Worm (Caenorhabditis elegans): ENCODE results near the gene cyp-33C12.

The cyp-33C12 gene

DNA sequence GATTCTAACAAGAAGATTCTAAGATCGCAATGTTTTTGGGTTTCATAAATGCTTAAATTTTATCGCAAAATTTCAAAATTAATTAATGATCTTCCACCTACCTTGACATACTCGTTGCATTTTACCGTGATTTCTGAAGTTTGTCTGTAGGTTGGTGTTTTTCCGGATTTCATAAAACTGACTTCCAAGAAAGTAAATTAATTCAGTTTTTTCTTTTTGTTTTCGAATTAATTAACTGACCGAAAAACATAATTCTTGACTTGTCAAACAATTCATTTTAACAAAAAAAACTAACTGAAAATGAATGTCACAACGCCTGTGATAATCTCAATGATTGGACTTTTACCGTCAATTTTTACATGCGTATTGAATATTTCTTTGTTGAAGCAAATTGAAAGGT, 22.5 kb downstream of the cyp-33C12 start, which contains the start of gene srbc-16:
Gene srbc-16 (plus strand): TSS at position 301 of the 400 bp plus-strand sequence.
- no peak for TF ChIP-seq nhr-21 (tag; optimal IDR thresholded peaks at IDR 0.05)
- TF ChIP-seq sma-9 (GFP tag; optimal IDR thresholded peaks at IDR 0.05), result no peak
- no peak for TF ChIP-seq sma-9 (tag; optimal IDR thresholded peaks at IDR 0.05)
- TF ChIP-seq dmd-4 (tag; optimal IDR thresholded peaks at IDR 0.05), result no peak
- TF ChIP-seq unc-39 (tag; optimal IDR thresholded peaks at IDR 0.05), result no peak
- TF ChIP-seq F13H6.1 (tag; optimal IDR thresholded peaks at IDR 0.05), result no peak
- no peak for TF ChIP-seq gmeb-1 (tag; optimal IDR thresholded peaks at IDR 0.05)
- no peak for TF ChIP-seq blmp-1 (tag; optimal IDR thresholded peaks at IDR 0.05; ENCODE audit: insufficient read depth)
- TF ChIP-seq sem-4 (tag; optimal IDR thresholded peaks at IDR 0.05), result no peak
- TF ChIP-seq lsy-2 (tag; optimal IDR thresholded peaks at IDR 0.05), result no peak

DNA sequence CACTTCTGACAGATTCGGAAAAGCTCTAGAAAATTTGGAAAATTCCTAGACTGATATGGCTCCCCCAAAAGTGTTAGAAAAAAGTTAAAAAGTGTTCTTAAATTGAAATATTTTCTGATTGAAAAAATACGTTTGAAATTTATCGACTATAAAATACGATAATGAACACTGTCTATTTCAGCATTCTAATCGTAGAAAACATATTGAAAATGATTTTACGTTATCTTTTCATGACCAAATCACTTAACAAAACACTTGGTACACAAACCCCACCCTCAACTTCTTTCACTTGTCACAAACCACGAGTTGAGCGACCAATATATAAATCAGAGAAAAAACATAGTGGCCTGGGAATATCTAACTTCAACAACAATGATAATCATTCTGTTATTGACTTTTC, 25.0 kb downstream of the cyp-33C12 start, which contains the start of gene cyp-33C1:
Gene cyp-33C1 (plus strand): TSS at position 301 of the 400 bp plus-strand sequence.
- TF ChIP-seq F13H6.1 (tag; optimal IDR thresholded peaks at IDR 0.05) (no peak), nhr-6 (tag; optimal IDR thresholded peaks at IDR 0.05) (no peak), gmeb-1 (tag; optimal IDR thresholded peaks at IDR 0.05) (no peak), nhr-77 (tag; optimal IDR thresholded peaks at IDR 0.05) (no peak), ztf-1 (GFP tag; conservative IDR thresholded peaks at IDR 0.05) (no peak), mdl-1 (tag; optimal IDR thresholded peaks at IDR 0.05) (no peak), snpc-4 (tag; optimal IDR thresholded peaks at IDR 0.05) (no peak), nhr-10 (tag; optimal IDR thresholded peaks at IDR 0.05) (no peak), sma-3 (GFP tag; optimal IDR thresholded peaks at IDR 0.05) (no peak), dmd-4 (tag; optimal IDR thresholded peaks at IDR 0.05) (no peak), nhr-129 (tag; optimal IDR thresholded peaks at IDR 0.05) (no peak), skn-1 (tag; optimal IDR thresholded peaks at IDR 0.05) (no peak), unc-62 (GFP tag; optimal IDR thresholded peaks at IDR 0.05) (no peak), mab-5 (tag; optimal IDR thresholded peaks at IDR 0.05) (no peak), zag-1 (tag; optimal IDR thresholded peaks at IDR 0.05) (no peak), elt-3 (tag; optimal IDR thresholded peaks at IDR 0.05) (no peak), nhr-11 (tag; optimal IDR thresholded peaks at IDR 0.05) (no peak), R02D3.7 (tag; optimal IDR thresholded peaks at IDR 0.05) (no peak), aly-2 (tag; optimal IDR thresholded peaks at IDR 0.05) (no peak), nhr-23 (tag; optimal IDR thresholded peaks at IDR 0.05) (no peak)

DNA sequence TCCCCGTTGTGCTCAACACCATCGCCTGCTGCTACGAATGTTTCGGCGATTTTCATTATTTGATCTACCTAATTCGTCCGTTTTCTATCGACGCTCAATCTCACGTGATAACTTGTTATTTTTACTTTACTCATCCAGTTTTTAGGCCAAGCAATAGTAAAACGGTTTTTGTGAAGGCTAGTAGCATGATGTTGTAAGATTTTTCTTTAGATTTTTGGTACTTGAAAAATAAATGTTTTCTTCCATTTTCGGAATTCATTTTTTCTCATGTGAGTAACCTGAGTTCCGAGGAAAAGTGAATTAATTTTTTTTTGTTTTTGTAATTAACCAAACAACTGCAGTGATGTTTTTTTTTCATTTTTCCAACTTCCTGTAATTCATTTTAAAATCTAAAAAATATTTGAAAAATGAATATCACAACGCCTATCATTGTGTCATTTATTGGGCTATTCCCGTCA, 26.9 kb downstream of the cyp-33C12 start, which contains the start of gene srbc-17:
Gene srbc-17 (plus strand): TSS at position 408 of the 458 bp plus-strand sequence.
- TF ChIP-seq nhr-10 (tag; optimal IDR thresholded peaks at IDR 0.05), result no peak
- no peak for TF ChIP-seq egl-27 (tag; optimal IDR thresholded peaks at IDR 0.05)

DNA sequence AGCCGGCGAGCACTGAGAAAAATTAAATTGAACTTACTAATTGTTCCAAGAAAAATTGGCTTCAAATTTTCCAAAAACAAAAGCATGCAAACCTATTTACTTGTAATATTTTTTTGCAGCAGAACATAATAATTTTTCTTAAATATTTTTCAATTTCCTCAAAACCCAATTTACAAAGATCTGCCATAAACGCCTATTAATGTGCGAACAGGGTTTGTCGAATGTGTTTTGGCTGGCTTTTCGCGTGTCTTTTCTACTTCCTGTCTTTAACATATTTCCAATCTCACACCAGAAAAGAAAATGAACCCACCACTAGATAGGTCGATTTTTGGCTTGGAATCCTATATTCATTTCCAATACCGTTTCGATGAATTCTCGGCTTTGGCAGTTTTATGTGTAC, 29.0 kb downstream of the cyp-33C12 start, which contains the start of gene C45H4.18:
Gene C45H4.18 (plus strand): TSS at position 301 of the 400 bp plus-strand sequence.
- TF ChIP-seq sem-4 (tag; optimal IDR thresholded peaks at IDR 0.05) (no peak), nhr-10 (tag; optimal IDR thresholded peaks at IDR 0.05) (no peak), unc-62 (GFP tag; optimal IDR thresholded peaks at IDR 0.05) (no peak), crh-2 (tag; optimal IDR thresholded peaks at IDR 0.05) (no peak), nhr-23 (tag; optimal IDR thresholded peaks at IDR 0.05) (no peak), unc-39 (tag; optimal IDR thresholded peaks at IDR 0.05) (no peak), ZK546.5 (tag; optimal IDR thresholded peaks at IDR 0.05) (no peak), zag-1 (tag; optimal IDR thresholded peaks at IDR 0.05) (no peak), fos-1 (tag; optimal IDR thresholded peaks at IDR 0.05) (no peak), Y55F3AM.14 (GFP tag; optimal IDR thresholded peaks at IDR 0.05) (no peak), lin-13 (GFP tag; optimal IDR thresholded peaks at IDR 0.05) (no peak), dmd-4 (tag; optimal IDR thresholded peaks at IDR 0.05) (no peak), skn-1 (tag; optimal IDR thresholded peaks at IDR 0.05) (no peak), C34F6.9 (tag; optimal IDR thresholded peaks at IDR 0.05) (no peak), snpc-4 (tag; optimal IDR thresholded peaks at IDR 0.05) (no peak), nhr-237 (tag; optimal IDR thresholded peaks at IDR 0.05) (no peak), nhr-6 (tag; optimal IDR thresholded peaks at IDR 0.05) (no peak), mdl-1 (tag; optimal IDR thresholded peaks at IDR 0.05) (no peak), mbf-1 (tag; optimal IDR thresholded peaks at IDR 0.05) (no peak), lin-11 (tag; optimal IDR thresholded peaks at IDR 0.05) (no peak)
